Worm (Caenorhabditis elegans) whole organism, mixed stage, embryonic: ENCODE data around the gene F27C8.2.

Experiments
- M03D4.4 ChIP-seq: sonication (generic microtip); optimal IDR thresholded peaks from 2 replicates; lab custom pipeline; 2017; ENCODE audit warnings: mild to moderate bottlenecking, missing genetic modification characterization, missing compliant biosample characterization
- bed-3 ChIP-seq: fragments of 200-800 bp; sonication (Bioruptor generic); optimal IDR thresholded peaks from 3 replicates; lab custom pipeline; 2018; ENCODE audit warnings: mild to moderate bottlenecking, missing genetic modification characterization, moderate library complexity, missing compliant biosample characterization
- blmp-1 ChIP-seq: fragments of 150-350 bp; optimal IDR thresholded peaks from 2 replicates; lab custom pipeline; 2014; ENCODE audit warnings: missing biosample characterization, missing genetic modification characterization
- ceh-39 ChIP-seq: fragments of 150-350 bp; optimal IDR thresholded peaks from 2 replicates; lab custom pipeline; 2014; ENCODE audit warnings: missing biosample characterization, missing genetic modification characterization
- ceh-43 ChIP-seq: fragments of 200-800 bp; sonication (Bioruptor generic); optimal IDR thresholded peaks from 2 replicates; lab custom pipeline; 2018; ENCODE audit warnings: mild to moderate bottlenecking, missing genetic modification characterization, moderate library complexity, missing compliant biosample characterization
- ceh-83 ChIP-seq: fragments of 200-800 bp; sonication (Bioruptor generic); optimal IDR thresholded peaks from 2 replicates; lab custom pipeline; 2018; ENCODE audit warnings: mild to moderate bottlenecking, missing genetic modification characterization, missing compliant biosample characterization
- ces-1 ChIP-seq: fragments of 150-350 bp; optimal IDR thresholded peaks from 2 replicates; lab custom pipeline; 2014; ENCODE audit warnings: missing biosample characterization, missing genetic modification reagents, missing genetic modification characterization
- cnd-1 ChIP-seq: fragments of 200-800 bp; sonication (Bioruptor generic); optimal IDR thresholded peaks from 2 replicates; lab custom pipeline; 2018; ENCODE audit warnings: mild to moderate bottlenecking, missing genetic modification characterization, missing compliant biosample characterization
- drap-1 ChIP-seq: fragments of 200-800 bp; sonication (Bioruptor generic); optimal IDR thresholded peaks from 3 replicates; lab custom pipeline; 2018; ENCODE audit warnings: mild to moderate bottlenecking, missing genetic modification characterization, missing compliant biosample characterization
- elt-1 ChIP-seq: sonication (generic microtip); optimal IDR thresholded peaks from 2 replicates; lab custom pipeline; 2017; ENCODE audit warnings: missing genetic modification characterization, mild to moderate bottlenecking, missing compliant biosample characterization, antibody characterized with exemption, moderate library complexity, borderline replicate concordance; ENCODE audit not compliant: insufficient read depth
- elt-3 ChIP-seq: fragments of 150-350 bp; optimal IDR thresholded peaks from 2 replicates; lab custom pipeline; 2014; ENCODE audit warnings: missing biosample characterization, missing genetic modification characterization
- flh-1 ChIP-seq: fragments of 200-800 bp; sonication (Bioruptor generic); optimal IDR thresholded peaks from 2 replicates; lab custom pipeline; 2018; ENCODE audit warnings: mild to moderate bottlenecking, missing genetic modification characterization, moderate library complexity, missing compliant biosample characterization
- ham-2 ChIP-seq: fragments of 200-800 bp; sonication (Bioruptor generic); optimal IDR thresholded peaks from 2 replicates; lab custom pipeline; 2018; ENCODE audit warnings: mild to moderate bottlenecking, missing genetic modification characterization, missing compliant biosample characterization
- hlh-1 ChIP-seq: fragments of 150-350 bp; optimal IDR thresholded peaks from 2 replicates; lab custom pipeline; 2014; ENCODE audit warnings: missing biosample characterization, missing genetic modification reagents, missing genetic modification characterization
- lin-13 ChIP-seq: fragments of 150-350 bp; optimal IDR thresholded peaks from 2 replicates; lab custom pipeline; 2014; ENCODE audit warnings: missing biosample characterization, missing genetic modification characterization
- lin-32 ChIP-seq: fragments of 200-800 bp; sonication (Bioruptor generic); optimal IDR thresholded peaks from 2 replicates; lab custom pipeline; 2018; ENCODE audit warnings: mild to moderate bottlenecking, missing genetic modification characterization, missing compliant biosample characterization
- lsy-2 ChIP-seq: fragments of 150-350 bp; optimal IDR thresholded peaks from 2 replicates; lab custom pipeline; 2014; ENCODE audit warnings: missing biosample characterization, missing genetic modification characterization
- mab-5 ChIP-seq: fragments of 150-350 bp; optimal IDR thresholded peaks from 2 replicates; lab custom pipeline; 2014; ENCODE audit warnings: missing biosample characterization, missing genetic modification characterization
- mep-1 ChIP-seq: fragments of 150-350 bp; optimal IDR thresholded peaks from 2 replicates; lab custom pipeline; 2017; ENCODE audit warnings: missing biosample characterization, missing genetic modification reagents, missing genetic modification characterization, inconsistent platforms
- mls-2 ChIP-seq: sonication (generic microtip); optimal IDR thresholded peaks from 2 replicates; lab custom pipeline; 2016; ENCODE audit warnings: mild to moderate bottlenecking, missing genetic modification characterization, moderate library complexity, missing compliant biosample characterization
- nhr-12 ChIP-seq: fragments of 150-350 bp; optimal IDR thresholded peaks from 2 replicates; lab custom pipeline; 2014; ENCODE audit warnings: missing biosample characterization, missing genetic modification characterization
- nhr-2 ChIP-seq: fragments of 150-350 bp; optimal IDR thresholded peaks from 2 replicates; lab custom pipeline; 2014; ENCODE audit warnings: missing biosample characterization, missing genetic modification characterization
- nhr-237 ChIP-seq: fragments of 150-350 bp; optimal IDR thresholded peaks from 2 replicates; lab custom pipeline; 2014; ENCODE audit warnings: missing biosample characterization, missing genetic modification characterization
- nhr-76 ChIP-seq: sonication (generic microtip); optimal IDR thresholded peaks from 2 replicates; lab custom pipeline; 2017; ENCODE audit warnings: missing biosample characterization, missing genetic modification characterization
- sptf-1 ChIP-seq: sonication (generic microtip); optimal IDR thresholded peaks from 2 replicates; lab custom pipeline; 2017; ENCODE audit warnings: mild to moderate bottlenecking, missing genetic modification characterization, moderate library complexity, missing compliant biosample characterization
- tbx-8 ChIP-seq: fragments of 200-800 bp; sonication (Bioruptor generic); optimal IDR thresholded peaks from 2 replicates; lab custom pipeline; 2018; ENCODE audit warnings: mild to moderate bottlenecking, missing genetic modification characterization, moderate library complexity, missing compliant biosample characterization
- unc-120 ChIP-seq: sonication (generic microtip); optimal IDR thresholded peaks from 2 replicates; lab custom pipeline; 2017; ENCODE audit warnings: missing genetic modification characterization, missing compliant biosample characterization; ENCODE audit not compliant: poor library complexity, severe bottlenecking
- unc-39 ChIP-seq: fragments of 150-350 bp; optimal IDR thresholded peaks from 2 replicates; lab custom pipeline; 2014; ENCODE audit warnings: missing biosample characterization, missing genetic modification characterization
- unc-62 ChIP-seq: fragments of 150-350 bp; optimal IDR thresholded peaks from 2 replicates; lab custom pipeline; 2014; ENCODE audit warnings: missing biosample characterization, missing genetic modification reagents, missing genetic modification characterization
- zip-8 ChIP-seq: fragments of 150-350 bp; optimal IDR thresholded peaks from 2 replicates; lab custom pipeline; 2014; ENCODE audit warnings: missing biosample characterization, missing genetic modification characterization
- ztf-11 ChIP-seq: fragments of 150-350 bp; optimal IDR thresholded peaks from 2 replicates; lab custom pipeline; 2014; ENCODE audit warnings: missing biosample characterization, missing genetic modification characterization

F27C8.2 gene

ce11 chrIV:9580021-9580420 lies 16.1 kb upstream of the F27C8.2 start, which contains the start of gene npr-2:
Gene npr-2, minus strand, starts transcription at chrIV:9580121.
- TF ChIP-seq nhr-237: no peak
- TF ChIP-seq ceh-39 (tag; lab: Kevin White, UChicago): no peak
- no peak for TF ChIP-seq unc-39
- no peak for TF ChIP-seq blmp-1 (tag; lab: Kevin White, UChicago)
- TF ChIP-seq sptf-1 (tag; lab: Kevin White, UChicago): no peak
- no peak for TF ChIP-seq elt-3 (tag; lab: Kevin White, UChicago)
- TF ChIP-seq M03D4.4 (tag; lab: Kevin White, UChicago): no peak
- no peak for TF ChIP-seq ham-2 (GFP tag; lab: Kevin White, UChicago)
- TF ChIP-seq bed-3 (GFP tag; lab: Kevin White, UChicago): no peak
- no peak for TF ChIP-seq mls-2 (tag; lab: Kevin White, UChicago)
- TF ChIP-seq nhr-76 (tag; lab: Kevin White, UChicago): no peak
- no peak for TF ChIP-seq mab-5 (tag; lab: Kevin White, UChicago)
- TF ChIP-seq lsy-2 (tag; lab: Kevin White, UChicago): no peak
- no peak for TF ChIP-seq elt-1 (tag; lab: Kevin White, UChicago)
- no peak for TF ChIP-seq drap-1 (GFP tag; lab: Kevin White, UChicago)
- TF ChIP-seq ztf-11 (tag; lab: Kevin White, UChicago): no peak

ce11 chrIV:9584352-9584751 lies 11.8 kb upstream of the F27C8.2 start:
- no peak for TF ChIP-seq nhr-12
- no peak for TF ChIP-seq nhr-237
- no peak for TF ChIP-seq lin-32
- no peak for TF ChIP-seq nhr-2

- TF ChIP-seq lsy-2 (tag; lab: Kevin White, UChicago) (no peak), nhr-76 (tag; lab: Kevin White, UChicago) (no peak), zip-8 (tag; lab: Kevin White, UChicago) (no peak), lin-13 (tag; lab: Kevin White, UChicago) (no peak), nhr-237 (no peak), hlh-1 (tag; lab: Kevin White, UChicago) (no peak), cnd-1 (tag; lab: Kevin White, UChicago) (no peak), mep-1 (tag; lab: Kevin White, UChicago) (no peak), unc-120 (tag; lab: Kevin White, UChicago) (no peak), blmp-1 (tag; lab: Kevin White, UChicago) (no peak), nhr-12 (no peak), elt-3 (tag; lab: Kevin White, UChicago) (no peak), ztf-11 (tag; lab: Kevin White, UChicago) (no peak), tbx-8 (GFP tag; lab: Kevin White, UChicago) (no peak), ceh-43 (GFP tag; lab: Kevin White, UChicago) (no peak), mab-5 (tag; lab: Kevin White, UChicago) (no peak), ces-1 (GFP tag; lab: Kevin White, UChicago) (no peak), unc-62 (GFP tag; lab: Kevin White, UChicago) (no peak), drap-1 (GFP tag; lab: Kevin White, UChicago) (no peak), bed-3 (GFP tag; lab: Kevin White, UChicago) (no peak)
Observed at ce11 chrIV:9588784-9589457, 7.2 kb upstream of the F27C8.2 start, which contains the start of gene trcs-1. Gene trcs-1, minus strand, starts transcription at chrIV:9588834.

DNA sequence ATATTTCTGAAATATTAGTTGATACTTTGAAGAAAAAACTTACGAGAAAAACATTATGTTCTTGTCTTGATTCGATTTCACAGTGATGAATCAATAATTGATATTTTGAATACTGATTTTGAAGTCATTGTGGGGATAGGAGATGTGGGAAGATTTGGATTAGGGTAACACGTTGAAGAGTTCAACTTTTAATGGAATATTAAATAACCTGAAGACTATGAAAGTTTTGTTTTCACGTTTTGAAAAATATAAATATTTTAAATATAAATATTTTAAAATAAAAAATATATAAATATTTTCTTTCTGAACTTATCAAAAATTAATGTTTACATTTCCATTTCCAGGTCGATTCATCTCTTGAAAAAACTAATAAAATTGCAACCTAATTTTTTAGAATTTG lies 3.7 kb upstream of the F27C8.2 start, which contains the start of gene pei-1:
TSS of gene pei-1 (minus strand) at position 101 of the 400 bp plus-strand sequence.
- no peak for TF ChIP-seq lsy-2 (tag; lab: Kevin White, UChicago)
- no peak for TF ChIP-seq elt-3 (tag; lab: Kevin White, UChicago)
- no peak for TF ChIP-seq tbx-8 (GFP tag; lab: Kevin White, UChicago)
- TF ChIP-seq nhr-76 (tag; lab: Kevin White, UChicago): no peak
- TF ChIP-seq unc-39: no peak
- TF ChIP-seq flh-1 (GFP tag; lab: Kevin White, UChicago): no peak
- no peak for TF ChIP-seq ceh-83
- TF ChIP-seq ceh-43 (GFP tag; lab: Kevin White, UChicago): no peak
- no peak for TF ChIP-seq unc-62 (GFP tag; lab: Kevin White, UChicago)
